Worm (Caenorhabditis elegans) whole organism, L4 larva: ENCODE results near the gene K08F4.12.

Source experiments
- F49E8.2 ChIP-seq: sonication (generic microtip); optimal IDR thresholded peaks from 2 replicates; lab custom pipeline; 2016; ENCODE audit warnings: missing compliant biosample characterization, mild to moderate bottlenecking, missing genetic modification characterization, borderline replicate concordance
- T20F7.1 ChIP-seq: fragments of 200-800 bp; sonication (Bioruptor generic); optimal IDR thresholded peaks from 2 replicates; lab custom pipeline; 2018; ENCODE audit warnings: mild to moderate bottlenecking, missing genetic modification characterization, missing compliant biosample characterization
- T26A8.4 ChIP-seq: fragments of 200-800 bp; sonication (Bioruptor generic); IDR thresholded peaks from 2 replicates; pipeline ENCODE4 v1.3.6; 2022; ENCODE audit warnings: missing genetic modification characterization, missing compliant biosample characterization
- Y48G9A.11 ChIP-seq: fragments of 200-800 bp; sonication (Bioruptor generic); IDR thresholded peaks from 2 replicates; pipeline ENCODE4 v1.3.6; 2022; ENCODE audit warnings: missing genetic modification reagents, missing genetic modification characterization, missing compliant biosample characterization
- ZK337.2 ChIP-seq: fragments of 200-800 bp; sonication (Bioruptor generic); IDR thresholded peaks from 2 replicates; pipeline ENCODE4 v1.3.6; 2022; ENCODE audit warnings: missing genetic modification reagents, missing genetic modification characterization, missing compliant biosample characterization
- aha-1 ChIP-seq: fragments of 150-350 bp; peaks from one replicate; lab custom pipeline; 2014; ENCODE audit warnings: missing biosample characterization, missing genetic modification characterization
- ceh-20 ChIP-seq: fragments of 200-800 bp; sonication (Bioruptor generic); IDR thresholded peaks from 2 replicates; pipeline ENCODE4 v1.3.6; 2022; ENCODE audit warnings: missing genetic modification reagents, missing genetic modification characterization, missing compliant biosample characterization
- ceh-32 ChIP-seq: sonication (generic microtip); optimal IDR thresholded peaks from 2 replicates; lab custom pipeline; 2016; ENCODE audit warnings: mild to moderate bottlenecking, missing genetic modification characterization, missing compliant biosample characterization; ENCODE audit not compliant: poor library complexity
- ceh-62 ChIP-seq: sonication (generic microtip); optimal IDR thresholded peaks from 2 replicates; lab custom pipeline; 2017; ENCODE audit warnings: missing biosample characterization, missing genetic modification characterization
- ces-1 ChIP-seq: fragments of 150-350 bp; sonication (generic microtip); optimal IDR thresholded peaks from 4 replicates; lab custom pipeline; 2014; ENCODE audit warnings: missing biosample characterization, missing genetic modification reagents, missing genetic modification characterization
- ctbp-1 ChIP-seq: fragments of 200-800 bp; sonication (Bioruptor generic); IDR thresholded peaks from 2 replicates; pipeline ENCODE4 v1.3.6; 2022; ENCODE audit warnings: missing genetic modification reagents, missing genetic modification characterization, missing compliant biosample characterization
- daf-12 ChIP-seq: fragments of 150-350 bp; optimal IDR thresholded peaks from 2 replicates; lab custom pipeline; 2014; ENCODE audit warnings: missing biosample characterization, missing genetic modification reagents, missing genetic modification characterization
- dmd-6 ChIP-seq: fragments of 200-800 bp; sonication (Bioruptor generic); IDR thresholded peaks from 2 replicates; pipeline ENCODE4 v1.3.6; 2022; ENCODE audit warnings: missing genetic modification reagents, missing genetic modification characterization, missing compliant biosample characterization
- dpl-1 ChIP-seq: fragments of 150-350 bp; optimal IDR thresholded peaks from 2 replicates; lab custom pipeline; 2014; ENCODE audit warnings: missing biosample characterization, missing genetic modification reagents, missing genetic modification characterization
- dve-1 ChIP-seq: sonication (generic microtip); optimal IDR thresholded peaks from 2 replicates; lab custom pipeline; 2017; ENCODE audit warnings: antibody characterized with exemption, mild to moderate bottlenecking, missing genetic modification characterization, missing compliant biosample characterization; ENCODE audit not compliant: insufficient read depth
- fkh-10 ChIP-seq: fragments of 150-350 bp; optimal IDR thresholded peaks from 2 replicates; lab custom pipeline; 2014; ENCODE audit warnings: missing biosample characterization, missing genetic modification reagents, missing genetic modification characterization
- fos-1 ChIP-seq: fragments of 150-350 bp; optimal IDR thresholded peaks from 2 replicates; lab custom pipeline; 2014; ENCODE audit warnings: missing biosample characterization, missing genetic modification characterization
- gei-8 ChIP-seq: fragments of 200-800 bp; sonication (Bioruptor generic); optimal IDR thresholded peaks from 2 replicates; lab custom pipeline; 2018; ENCODE audit warnings: mild to moderate bottlenecking, missing genetic modification characterization, missing compliant biosample characterization
- hlh-11 ChIP-seq: fragments of 200-800 bp; sonication (Bioruptor generic); optimal IDR thresholded peaks from 2 replicates; lab custom pipeline; 2018; ENCODE audit warnings: mild to moderate bottlenecking, missing genetic modification characterization, missing compliant biosample characterization
- hlh-30 ChIP-seq: sonication (generic microtip); optimal IDR thresholded peaks from 2 replicates; lab custom pipeline; 2017; ENCODE audit warnings: antibody characterized with exemption, mild to moderate bottlenecking, missing genetic modification characterization, missing compliant biosample characterization; ENCODE audit not compliant: insufficient read depth
- lim-7 ChIP-seq: fragments of 200-800 bp; sonication (Bioruptor generic); IDR thresholded peaks from 2 replicates; pipeline ENCODE4 v1.3.6; 2022; ENCODE audit warnings: missing genetic modification characterization, missing compliant biosample characterization
- lin-13 ChIP-seq: fragments of 150-350 bp; optimal IDR thresholded peaks from 2 replicates; lab custom pipeline; 2014; ENCODE audit warnings: missing biosample characterization, missing genetic modification reagents, missing genetic modification characterization
- lin-38 ChIP-seq: fragments of 200-800 bp; sonication (Bioruptor generic); IDR thresholded peaks from 2 replicates; pipeline ENCODE4 v1.3.6; 2022; ENCODE audit warnings: missing genetic modification reagents, missing genetic modification characterization, missing compliant biosample characterization
- lsy-2 ChIP-seq, 2 experiments: fragments of 150-350 bp in 1 of 2; sonication (generic microtip) in 1 of 2; optimal IDR thresholded peaks; 2 replicates each; lab custom pipeline; 2014 to 2017; ENCODE audit warnings: missing biosample characterization in 2 of 2, missing genetic modification characterization in 2 of 2
- madf-9 ChIP-seq: fragments of 200-800 bp; sonication (Bioruptor generic); conservative IDR thresholded peaks from 2 replicates; pipeline ENCODE4 v1.3.6; 2022; ENCODE audit warnings: missing genetic modification reagents, missing genetic modification characterization, missing compliant biosample characterization
- mep-1 ChIP-seq: fragments of 150-350 bp; sonication (generic microtip); optimal IDR thresholded peaks from 3 replicates; lab custom pipeline; 2014; ENCODE audit warnings: missing biosample characterization, missing genetic modification characterization
- mes-2 ChIP-seq: sonication (generic microtip); optimal IDR thresholded peaks from 2 replicates; lab custom pipeline; 2016; ENCODE audit warnings: missing genotype, mild to moderate bottlenecking, missing genetic modification characterization, missing compliant biosample characterization; ENCODE audit not compliant: poor library complexity, severe bottlenecking
- mxl-2 ChIP-seq: fragments of 200-800 bp; sonication (Bioruptor generic); conservative IDR thresholded peaks from 2 replicates; pipeline ENCODE4 v1.3.6; 2022; ENCODE audit warnings: missing genetic modification reagents, missing genetic modification characterization, missing compliant biosample characterization
- mxl-3 ChIP-seq: fragments of 200-800 bp; sonication (Bioruptor generic); optimal IDR thresholded peaks from 2 replicates; lab custom pipeline; 2018; ENCODE audit warnings: mild to moderate bottlenecking, missing genetic modification characterization, missing compliant biosample characterization
- nhr-10 ChIP-seq: fragments of 150-350 bp; optimal IDR thresholded peaks from 2 replicates; lab custom pipeline; 2014; ENCODE audit warnings: missing biosample characterization, missing genetic modification characterization
- nhr-28 ChIP-seq: fragments of 150-350 bp; optimal IDR thresholded peaks from 2 replicates; lab custom pipeline; 2014; ENCODE audit warnings: missing biosample characterization, missing genetic modification characterization
- nhr-41 ChIP-seq: fragments of 200-800 bp; sonication (Bioruptor generic); IDR thresholded peaks from 2 replicates; pipeline ENCODE4 v1.3.6; 2022; ENCODE audit warnings: missing genetic modification reagents, missing genetic modification characterization, missing compliant biosample characterization
- nhr-48 ChIP-seq: sonication (generic microtip); optimal IDR thresholded peaks from 2 replicates; lab custom pipeline; 2016; ENCODE audit warnings: mild to moderate bottlenecking, missing genetic modification characterization, missing compliant biosample characterization
- nhr-6 ChIP-seq: fragments of 150-350 bp; optimal IDR thresholded peaks from 2 replicates; lab custom pipeline; 2014; ENCODE audit warnings: missing biosample characterization, missing genetic modification characterization
- nhr-76 ChIP-seq: fragments of 150-350 bp; optimal IDR thresholded peaks from 2 replicates; lab custom pipeline; 2014; ENCODE audit warnings: missing biosample characterization, missing genetic modification characterization
- nhr-77 ChIP-seq: fragments of 150-350 bp; optimal IDR thresholded peaks from 2 replicates; lab custom pipeline; 2014; ENCODE audit warnings: missing biosample characterization, missing genetic modification characterization
- rbr-2 ChIP-seq: sonication (generic microtip); optimal IDR thresholded peaks from 2 replicates; lab custom pipeline; 2016; ENCODE audit warnings: missing genotype, missing genetic modification characterization, missing compliant biosample characterization
- snpc-4 ChIP-seq: fragments of 150-350 bp; optimal IDR thresholded peaks from 2 replicates; lab custom pipeline; 2014; ENCODE audit warnings: missing biosample characterization, missing genetic modification characterization
- spr-1 ChIP-seq: sonication (generic microtip); optimal IDR thresholded peaks from 2 replicates; lab custom pipeline; 2016; ENCODE audit warnings: mild to moderate bottlenecking, missing genetic modification characterization, missing compliant biosample characterization
- tra-1 ChIP-seq: fragments of 200-800 bp; sonication (Bioruptor generic); IDR thresholded peaks from 2 replicates; pipeline ENCODE4 v1.3.6; 2022; ENCODE audit warnings: missing genetic modification reagents, missing genetic modification characterization, missing compliant biosample characterization
- unc-130 ChIP-seq: sonication (generic microtip); optimal IDR thresholded peaks from 2 replicates; lab custom pipeline; 2016; ENCODE audit warnings: missing genetic modification reagents, missing genetic modification characterization, missing compliant biosample characterization
- zag-1 ChIP-seq: fragments of 150-350 bp; optimal IDR thresholded peaks from 2 replicates; lab custom pipeline; 2014; ENCODE audit warnings: missing biosample characterization, missing genetic modification characterization
- zip-11 ChIP-seq: fragments of 200-800 bp; sonication (Bioruptor generic); IDR thresholded peaks from 2 replicates; pipeline ENCODE4 v1.3.6; 2022; ENCODE audit warnings: missing genetic modification characterization, missing compliant biosample characterization
- zip-2 ChIP-seq: fragments of 150-350 bp; optimal IDR thresholded peaks from 2 replicates; lab custom pipeline; 2014; ENCODE audit warnings: missing biosample characterization, missing genetic modification characterization

Gene K08F4.12

ce11 chrIV:10146885-10147284 is 9.0 kb downstream of the K08F4.12 start, which contains the start of gene T14G10.8:
Gene T14G10.8 (minus strand): TSS chrIV:10146985.
- TF ChIP-seq ceh-20 (GFP tag; lab: Robert Waterston, UW) (no peak), hlh-30 (tag; lab: Kevin White, UChicago) (no peak), dve-1 (tag; lab: Kevin White, UChicago) (no peak), nhr-77 (no peak), Y48G9A.11 (GFP tag; lab: Robert Waterston, UW) (no peak), lin-38 (no peak), unc-130 (GFP tag; lab: Kevin White, UChicago) (no peak), zag-1 (tag; lab: Kevin White, UChicago) (no peak), ceh-32 (tag; lab: Kevin White, UChicago) (no peak), spr-1 (tag; lab: Kevin White, UChicago) (no peak), nhr-41 (no peak), gei-8 (GFP tag; lab: Kevin White, UChicago) (no peak), lim-7 (GFP tag; lab: Robert Waterston, UW) (no peak), madf-9 (GFP tag; lab: Robert Waterston, UW) (no peak), ctbp-1 (GFP tag; lab: Robert Waterston, UW) (no peak), nhr-76 (no peak)

- TF ChIP-seq zag-1 (tag; lab: Kevin White, UChicago) (no peak), zip-11 (GFP tag; lab: Robert Waterston, UW) (no peak), ceh-32 (tag; lab: Kevin White, UChicago) (no peak), ceh-62 (no peak), F49E8.2 (tag; lab: Kevin White, UChicago) (no peak), T26A8.4 (no peak), nhr-41 (no peak), aha-1 (tag; lab: Kevin White, UChicago) (no peak), snpc-4 (no peak), mes-2 (no peak), tra-1 (GFP tag; lab: Robert Waterston, UW) (no peak), fos-1 (tag; lab: Kevin White, UChicago) (no peak), nhr-48 (no peak)
Observed at ce11 chrIV:10148938-10149337, 11.0 kb downstream of the K08F4.12 start, which contains the start of gene pigs-1. Gene pigs-1 (minus strand): TSS chrIV:10149038.

ce11 chrIV:10150552-10151004 is 12.7 kb downstream of the K08F4.12 start, which contains the start of gene tsp-12:
Gene tsp-12 (minus strand): TSS chrIV:10150602.
- TF ChIP-seq lin-13 (GFP tag; lab: Kevin White, UChicago) = no peak
- TF ChIP-seq fkh-10 = peak; percentile 43
- peak; percentile 11 for TF ChIP-seq nhr-28 (tag; lab: Kevin White, UChicago)

ce11 chrIV:10151439-10151997 is 13.6 kb downstream of the K08F4.12 start, which contains the start of gene copg-1:
Gene copg-1 (plus strand): TSS chrIV:10151947.
- TF ChIP-seq fkh-10 = peak; percentile 13
- no peak for TF ChIP-seq nhr-76
- TF ChIP-seq aha-1 (tag; lab: Kevin White, UChicago) = peak; percentile 74
- 0 out of 2 replicates have a peak, but pooled peaks have one; percentile 16 for TF ChIP-seq ctbp-1 (GFP tag; lab: Robert Waterston, UW)
- TF ChIP-seq hlh-11 = peak; percentile 24
- TF ChIP-seq daf-12 (tag; lab: Kevin White, UChicago) = no peak
- peak; percentile 39; the same call in 1 of the 2 replicates for TF ChIP-seq lin-38
- no peak for TF ChIP-seq zip-2 (tag; lab: Kevin White, UChicago)
- TF ChIP-seq lsy-2 (tag; optimal IDR thresholded peaks at IDR 0.05; lab: Kevin White, UChicago) = peak in 1 of 2 experiments; percentile 96
- peak; percentile 39 for TF ChIP-seq dve-1 (tag; lab: Kevin White, UChicago)
- TF ChIP-seq mxl-2 (GFP tag; lab: Robert Waterston, UW) = no peak
- TF ChIP-seq spr-1 (tag; lab: Kevin White, UChicago) = no peak
- no peak for TF ChIP-seq ZK337.2
- TF ChIP-seq lin-13 (GFP tag; lab: Kevin White, UChicago) = peak; percentile 42
- peak; percentile 80 for TF ChIP-seq hlh-30 (tag; lab: Kevin White, UChicago)
- no peak for TF ChIP-seq lim-7 (GFP tag; lab: Robert Waterston, UW)
- peak; percentile 55 for TF ChIP-seq dpl-1 (GFP tag; lab: Kevin White, UChicago)
- peak; percentile 55 for TF ChIP-seq ces-1 (GFP tag; lab: Kevin White, UChicago)
- peak; percentile 28 for TF ChIP-seq nhr-6 (tag; lab: Kevin White, UChicago)
- TF ChIP-seq mxl-3 = peak; percentile 11
- TF ChIP-seq rbr-2 = peak; percentile 19
- 0 out of 2 replicates have a peak, but pooled peaks have one; percentile 7 for TF ChIP-seq dmd-6 (GFP tag; lab: Robert Waterston, UW)
- peak; percentile 42 for TF ChIP-seq mep-1
- TF ChIP-seq nhr-28 (tag; lab: Kevin White, UChicago) = peak; percentile 28
- TF ChIP-seq nhr-10 (tag; lab: Kevin White, UChicago) = no peak
- TF ChIP-seq T20F7.1 (GFP tag; lab: Kevin White, UChicago) = peak; percentile 52
